Worm (Caenorhabditis elegans): ENCODE measurements around the gene otpl-4.

otpl-4 gene

DNA sequence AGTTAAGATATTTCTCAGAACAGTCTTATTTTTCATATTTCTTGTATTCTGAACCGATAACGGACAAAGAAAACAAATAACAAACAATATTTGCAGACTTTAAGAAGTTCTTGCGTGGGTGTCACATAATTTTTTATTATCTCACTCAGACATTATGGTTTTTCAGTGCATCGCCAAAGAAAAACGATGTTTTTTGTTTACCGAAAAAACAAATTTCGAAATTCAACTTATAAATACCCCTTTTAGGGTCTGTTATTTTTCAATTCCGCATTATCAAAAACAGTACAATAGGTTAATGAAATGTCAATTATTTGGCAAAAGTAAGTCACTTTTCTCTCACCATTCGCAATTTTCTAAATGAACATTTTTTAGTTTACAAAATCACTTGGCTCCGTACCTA, at the start of gene otpl-4:
TSS of gene otpl-4 (plus strand) at position 301 of the 400 bp plus-strand sequence.
- TF ChIP-seq nhr-23 (tag; optimal IDR thresholded peaks at IDR 0.05) (no peak), lin-39 (tag; optimal IDR thresholded peaks at IDR 0.05) (no peak), sem-4 (tag; optimal IDR thresholded peaks at IDR 0.05) (no peak), lsy-2 (tag; optimal IDR thresholded peaks at IDR 0.05) (no peak), mdl-1 (tag; optimal IDR thresholded peaks at IDR 0.05) (no peak), skn-1 (tag; optimal IDR thresholded peaks at IDR 0.05) (no peak), nhr-77 (tag; optimal IDR thresholded peaks at IDR 0.05) (no peak), nhr-129 (tag; optimal IDR thresholded peaks at IDR 0.05) (no peak), peb-1 (tag; optimal IDR thresholded peaks at IDR 0.05) (no peak), nhr-11 (tag; optimal IDR thresholded peaks at IDR 0.05) (no peak), unc-62 (GFP tag; optimal IDR thresholded peaks at IDR 0.05) (no peak)

DNA sequence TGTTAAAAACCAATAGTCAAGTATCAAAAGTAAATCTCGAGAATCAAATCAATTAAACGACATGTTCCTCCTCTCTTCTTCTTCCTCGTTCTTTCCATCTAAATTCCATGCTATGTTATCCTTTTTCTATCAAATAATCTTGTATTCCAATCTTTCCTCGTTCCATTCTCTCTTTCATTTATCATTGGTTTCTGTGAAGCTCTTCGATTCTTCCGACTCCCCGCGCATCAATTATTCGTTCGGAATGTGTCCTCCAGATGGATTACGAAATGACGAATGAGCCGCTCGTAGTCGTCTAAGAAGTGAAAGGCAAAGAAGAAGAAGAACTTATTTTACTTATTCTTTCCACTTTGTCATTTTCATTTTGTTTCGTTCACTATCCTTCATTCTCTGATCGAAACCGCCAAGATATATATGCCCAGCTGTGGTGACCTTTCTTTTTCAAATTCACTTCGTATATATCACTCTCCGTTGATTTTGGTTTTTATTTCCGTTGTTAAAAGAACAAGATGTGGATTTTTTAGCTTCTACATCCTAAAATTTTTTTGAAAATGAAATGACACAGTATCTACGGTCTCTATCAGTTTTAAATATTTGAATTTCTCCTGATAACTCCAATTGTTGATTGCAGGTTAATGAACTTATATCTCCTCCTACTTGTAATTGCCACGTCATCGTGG, 42.7 kb upstream of the otpl-4 start, which contains the start of gene pxn-1:
TSS of gene pxn-1 (plus strand) at position 630 of the 680 bp plus-strand sequence.
- no peak for TF ChIP-seq elt-1 (tag; optimal IDR thresholded peaks at IDR 0.05)
- no peak for TF ChIP-seq blmp-1 (tag; optimal IDR thresholded peaks at IDR 0.05; ENCODE audit: insufficient read depth)
- TF ChIP-seq unc-62 (GFP tag; optimal IDR thresholded peaks at IDR 0.05) = no peak
- no peak for TF ChIP-seq ztf-4 (tag; optimal IDR thresholded peaks at IDR 0.05)
- no peak for TF ChIP-seq nhr-11 (tag; optimal IDR thresholded peaks at IDR 0.05)
- no peak for TF ChIP-seq R02D3.7 (tag; optimal IDR thresholded peaks at IDR 0.05)
- no peak for TF ChIP-seq sma-3 (GFP tag; optimal IDR thresholded peaks at IDR 0.05)
- no peak for TF ChIP-seq sem-4 (tag; optimal IDR thresholded peaks at IDR 0.05)
- peak; percentile 74 for TF ChIP-seq unc-55 (GFP tag; optimal IDR thresholded peaks at IDR 0.05)
- TF ChIP-seq nhr-6 (tag; optimal IDR thresholded peaks at IDR 0.05) = no peak
- peak; percentile 73 for TF ChIP-seq mab-5 (tag; optimal IDR thresholded peaks at IDR 0.05)
- no peak for TF ChIP-seq ztf-11 (tag; optimal IDR thresholded peaks at IDR 0.05)
- no peak for TF ChIP-seq nhr-237 (tag; optimal IDR thresholded peaks at IDR 0.05)
- TF ChIP-seq nhr-129 (tag; optimal IDR thresholded peaks at IDR 0.05) = no peak
- TF ChIP-seq nhr-10 (tag; optimal IDR thresholded peaks at IDR 0.05) = no peak
- no peak for TF ChIP-seq mbf-1 (tag; optimal IDR thresholded peaks at IDR 0.05)
- no peak for TF ChIP-seq ama-1 (optimal IDR thresholded peaks at IDR 0.05)

DNA sequence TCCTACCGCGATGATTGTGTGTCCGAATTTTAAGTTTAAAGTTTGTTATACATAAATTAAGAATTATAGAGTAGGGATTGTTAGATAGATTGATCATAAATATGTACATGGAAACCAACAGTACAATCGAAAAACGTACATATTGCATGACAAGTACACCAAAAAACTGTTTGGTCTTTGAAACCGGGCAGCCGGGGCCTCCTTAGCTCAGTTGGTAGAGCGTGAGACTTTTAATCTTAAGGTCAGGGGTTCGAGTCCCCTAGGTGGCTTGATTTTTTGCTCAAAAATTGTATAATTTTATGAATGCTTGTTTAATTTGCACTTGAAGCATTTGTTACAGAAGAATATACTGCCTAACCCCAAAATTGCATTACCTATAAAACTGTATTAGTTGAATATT, 42.0 kb upstream of the otpl-4 start:
- no peak for TF ChIP-seq lin-11 (tag; optimal IDR thresholded peaks at IDR 0.05)
- no peak for TF ChIP-seq dmd-4 (tag; optimal IDR thresholded peaks at IDR 0.05)
- no peak for TF ChIP-seq Y55F3AM.14 (GFP tag; optimal IDR thresholded peaks at IDR 0.05)
- no peak for TF ChIP-seq R02D3.7 (tag; optimal IDR thresholded peaks at IDR 0.05)
- TF ChIP-seq F13H6.1 (tag; optimal IDR thresholded peaks at IDR 0.05) = no peak
- TF ChIP-seq zag-1 (tag; optimal IDR thresholded peaks at IDR 0.05) = no peak
- no peak for TF ChIP-seq nhr-129 (tag; optimal IDR thresholded peaks at IDR 0.05)
- no peak for TF ChIP-seq nhr-77 (tag; optimal IDR thresholded peaks at IDR 0.05)
- no peak for TF ChIP-seq ztf-11 (tag; optimal IDR thresholded peaks at IDR 0.05)
- no peak for TF ChIP-seq egl-27 (tag; optimal IDR thresholded peaks at IDR 0.05)
- TF ChIP-seq gmeb-1 (tag; optimal IDR thresholded peaks at IDR 0.05) = no peak
- TF ChIP-seq mbf-1 (tag; optimal IDR thresholded peaks at IDR 0.05) = no peak
- TF ChIP-seq peb-1 (tag; optimal IDR thresholded peaks at IDR 0.05) = no peak
- no peak for TF ChIP-seq nhr-11 (tag; optimal IDR thresholded peaks at IDR 0.05)

DNA sequence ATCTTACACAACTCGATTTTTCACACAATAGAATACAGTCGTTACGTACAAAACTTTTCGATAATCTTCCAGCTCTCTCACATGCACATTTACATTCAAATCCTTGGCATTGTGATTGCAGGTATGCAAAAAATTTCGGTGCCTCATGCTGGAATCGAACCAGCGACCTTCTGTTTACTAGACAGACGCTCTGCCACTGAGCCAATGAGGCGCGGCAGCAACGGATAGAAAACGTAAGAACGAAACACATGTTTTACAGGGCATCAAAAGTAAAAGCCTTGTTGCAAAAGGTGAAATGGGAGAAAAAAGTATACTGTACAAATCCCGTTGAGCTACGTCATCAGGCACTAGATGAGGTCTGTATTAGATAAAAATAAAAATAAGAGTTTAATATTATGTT, 41.2 kb upstream of the otpl-4 start:
- TF ChIP-seq nhr-6 (tag; optimal IDR thresholded peaks at IDR 0.05) (no peak), gmeb-1 (tag; optimal IDR thresholded peaks at IDR 0.05) (peak; percentile 0), nhr-129 (tag; optimal IDR thresholded peaks at IDR 0.05) (peak; percentile 48), ama-1 (optimal IDR thresholded peaks at IDR 0.05) (no peak), Y55F3AM.14 (GFP tag; optimal IDR thresholded peaks at IDR 0.05) (no peak)

DNA sequence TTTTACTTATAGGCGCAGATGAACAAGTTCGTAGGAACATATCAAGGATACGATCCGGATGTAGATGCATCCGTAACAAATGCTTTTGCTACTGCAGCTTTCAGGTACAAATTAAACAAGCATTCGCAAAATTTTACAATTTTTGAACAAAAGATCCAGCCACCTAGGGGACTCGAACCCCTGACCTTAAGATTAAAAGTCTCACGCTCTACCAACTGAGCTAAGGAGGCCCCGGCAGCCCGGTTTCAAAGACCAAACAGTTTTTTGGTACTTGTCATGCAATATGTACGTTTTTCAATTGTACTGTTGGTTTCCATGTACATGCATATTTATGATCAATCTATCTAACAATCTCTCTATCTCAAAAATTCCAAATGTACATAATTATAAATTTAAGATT, 37.7 kb upstream of the otpl-4 start:
- TF ChIP-seq aly-2 (tag; optimal IDR thresholded peaks at IDR 0.05) (no peak), lin-11 (tag; optimal IDR thresholded peaks at IDR 0.05) (no peak), lsy-2 (tag; optimal IDR thresholded peaks at IDR 0.05) (no peak), nhr-11 (tag; optimal IDR thresholded peaks at IDR 0.05) (no peak), Y55F3AM.14 (GFP tag; optimal IDR thresholded peaks at IDR 0.05) (no peak), nhr-77 (tag; optimal IDR thresholded peaks at IDR 0.05) (no peak), dmd-4 (tag; optimal IDR thresholded peaks at IDR 0.05) (no peak), mbf-1 (tag; optimal IDR thresholded peaks at IDR 0.05) (no peak), lin-39 (tag; optimal IDR thresholded peaks at IDR 0.05) (no peak), elt-3 (tag; optimal IDR thresholded peaks at IDR 0.05) (no peak), ceh-82 (tag; optimal IDR thresholded peaks at IDR 0.05) (no peak), ztf-11 (tag; optimal IDR thresholded peaks at IDR 0.05) (no peak), blmp-1 (tag; optimal IDR thresholded peaks at IDR 0.05; ENCODE audit: insufficient read depth) (no peak), ztf-1 (GFP tag; conservative IDR thresholded peaks at IDR 0.05) (no peak), fos-1 (tag; optimal IDR thresholded peaks at IDR 0.05) (no peak), lin-13 (GFP tag; optimal IDR thresholded peaks at IDR 0.05) (no peak), R02D3.7 (tag; optimal IDR thresholded peaks at IDR 0.05) (no peak), ZK546.5 (tag; optimal IDR thresholded peaks at IDR 0.05) (no peak), snpc-4 (tag; optimal IDR thresholded peaks at IDR 0.05) (no peak), unc-62 (GFP tag; optimal IDR thresholded peaks at IDR 0.05) (no peak)
